Fruit fly (Drosophila melanogaster) whole organism, embryonic: ENCODE measurements around the gene CG14277.
A peak's percentile ranks its signal among the peaks of the same experiment; 100 is the strongest.

Source experiments
- Atf6 ChIP-seq: fragments of 200-800 bp; sonication (Bioruptor generic); IDR thresholded peaks from 2 replicates; pipeline ENCODE4 v1.3.6; 2022; ENCODE audit warnings: missing biosample characterization, missing genetic modification characterization
- Bgb ChIP-seq: fragments of 200-800 bp; sonication (Bioruptor generic); IDR thresholded peaks from 2 replicates; pipeline ENCODE4 v1.3.6; 2022; ENCODE audit warnings: missing biosample characterization, missing genetic modification characterization; ENCODE audit not compliant: partially characterized antibody
- BtbVII ChIP-seq: fragments of 200-800 bp; sonication (Bioruptor generic); optimal IDR thresholded peaks from 3 replicates; lab custom pipeline; 2017; ENCODE audit warnings: missing biosample characterization, mild to moderate bottlenecking, missing genetic modification characterization
- CG10209 ChIP-seq: fragments of 200-800 bp; sonication (Bioruptor generic); optimal IDR thresholded peaks from 3 replicates; lab custom pipeline; 2017; ENCODE audit warnings: missing biosample characterization, mild to moderate bottlenecking, missing genetic modification characterization, missing genetic modification reagents
- CG10366 ChIP-seq: fragments of 200-800 bp; sonication (Bioruptor generic); IDR thresholded peaks from 2 replicates; pipeline ENCODE4 v1.3.6; 2022; ENCODE audit warnings: missing biosample characterization, missing genetic modification characterization
- CG10959 ChIP-seq: fragments of 200-800 bp; sonication (Bioruptor generic); IDR thresholded peaks from 2 replicates; pipeline ENCODE4 v1.3.6; 2022; ENCODE audit warnings: missing biosample characterization, missing genetic modification characterization
- CG13296 ChIP-seq: fragments of 200-800 bp; sonication (Bioruptor generic); optimal IDR thresholded peaks from 3 replicates; lab custom pipeline; 2018; ENCODE audit warnings: missing biosample characterization, mild to moderate bottlenecking, missing genetic modification characterization
- CG14710 ChIP-seq: fragments of 200-800 bp; sonication (Bioruptor generic); optimal IDR thresholded peaks from 3 replicates; lab custom pipeline; 2019; ENCODE audit warnings: missing biosample characterization, mild to moderate bottlenecking, missing genetic modification characterization, moderate library complexity
- CG14965 ChIP-seq: fragments of 200-800 bp; sonication (Bioruptor generic); optimal IDR thresholded peaks from 2 replicates; lab custom pipeline; 2016; ENCODE audit warnings: missing biosample characterization, missing genetic modification characterization, borderline replicate concordance
- CG16813 ChIP-seq: fragments of 200-800 bp; sonication (Bioruptor generic); IDR thresholded peaks from 3 replicates; pipeline ENCODE4 v1.3.6; 2022; ENCODE audit warnings: missing biosample characterization, missing genetic modification characterization; ENCODE audit not compliant: partially characterized antibody
- CG17186 ChIP-seq: fragments of 200-800 bp; sonication (Bioruptor generic); optimal IDR thresholded peaks from 3 replicates; lab custom pipeline; 2017; ENCODE audit warnings: missing biosample characterization, missing genetic modification reagents, missing genetic modification characterization
- CG18599 ChIP-seq: fragments of 200-800 bp; sonication (Bioruptor generic); optimal IDR thresholded peaks from 3 replicates; lab custom pipeline; 2017; ENCODE audit warnings: missing biosample characterization, missing genetic modification characterization, mild to moderate bottlenecking, moderate library complexity, missing genetic modification reagents
- CG2116 ChIP-seq: fragments of 200-800 bp; sonication (Bioruptor generic); optimal IDR thresholded peaks from 3 replicates; lab custom pipeline; 2018; ENCODE audit warnings: missing biosample characterization, mild to moderate bottlenecking, missing genetic modification characterization
- CG31224 ChIP-seq: fragments of 200-800 bp; sonication (Bioruptor generic); IDR thresholded peaks from 2 replicates; pipeline ENCODE4 v1.3.6; 2022; ENCODE audit warnings: missing biosample characterization, missing genetic modification characterization
- CG32767 ChIP-seq: fragments of 200-800 bp; sonication (Bioruptor generic); IDR thresholded peaks from 2 replicates; pipeline ENCODE4 v1.3.6; 2022; ENCODE audit warnings: missing biosample characterization, missing genetic modification characterization
- CG33213 ChIP-seq: fragments of 200-800 bp; sonication (Bioruptor generic); optimal IDR thresholded peaks from 3 replicates; lab custom pipeline; 2016; ENCODE audit warnings: missing biosample characterization, missing genetic modification characterization
- CG4424 ChIP-seq: fragments of 200-800 bp; sonication (Bioruptor generic); optimal IDR thresholded peaks from 3 replicates; lab custom pipeline; 2016; ENCODE audit warnings: missing biosample characterization, missing genetic modification characterization
- CG4730 ChIP-seq: fragments of 200-800 bp; sonication (Bioruptor generic); IDR thresholded peaks from 2 replicates; pipeline ENCODE4 v1.3.6; 2022; ENCODE audit warnings: missing biosample characterization, missing genetic modification characterization
- CG5180 ChIP-seq: fragments of 200-800 bp; sonication (Bioruptor generic); optimal IDR thresholded peaks from 3 replicates; lab custom pipeline; 2017; ENCODE audit warnings: missing biosample characterization, missing genetic modification characterization, mild to moderate bottlenecking, moderate library complexity, missing genetic modification reagents
- CG6175 ChIP-seq: fragments of 200-800 bp; sonication (Bioruptor generic); IDR thresholded peaks from 3 replicates; pipeline ENCODE4 v1.3.6; 2022; ENCODE audit warnings: missing biosample characterization, missing genetic modification characterization
- CG6689 ChIP-seq: fragments of 200-800 bp; sonication (Bioruptor generic); IDR thresholded peaks from 2 replicates; pipeline ENCODE4 v1.3.6; 2022; ENCODE audit warnings: missing biosample characterization, missing genetic modification characterization
- CG7786 ChIP-seq: fragments of 200-800 bp; sonication (Bioruptor generic); optimal IDR thresholded peaks from 2 replicates; lab custom pipeline; 2016; ENCODE audit warnings: missing biosample characterization, missing genetic modification characterization
- CG7839 ChIP-seq: fragments of 200-800 bp; sonication (Bioruptor generic); optimal IDR thresholded peaks from 3 replicates; lab custom pipeline; 2018; ENCODE audit warnings: missing biosample characterization, mild to moderate bottlenecking, missing genetic modification characterization, moderate library complexity
- CG7987 ChIP-seq: fragments of 200-800 bp; sonication (Bioruptor generic); optimal IDR thresholded peaks from 2 replicates; lab custom pipeline; 2018; ENCODE audit warnings: missing biosample characterization, mild to moderate bottlenecking, missing genetic modification characterization, moderate library complexity
- CoRest ChIP-seq: fragments of 200-800 bp; sonication (Bioruptor generic); optimal IDR thresholded peaks from 3 replicates; lab custom pipeline; 2018; ENCODE audit warnings: missing biosample characterization, mild to moderate bottlenecking, missing genetic modification characterization, moderate library complexity
- CrebB ChIP-seq: fragments of 200-800 bp; sonication (Bioruptor generic); optimal IDR thresholded peaks from 3 replicates; lab custom pipeline; 2018; ENCODE audit warnings: missing biosample characterization, mild to moderate bottlenecking, missing genetic modification characterization
- E2f2 ChIP-seq: fragments of 200-800 bp; sonication (Bioruptor generic); IDR thresholded peaks from 2 replicates; pipeline ENCODE4 v1.3.6; 2022; ENCODE audit warnings: missing biosample characterization, missing genetic modification characterization
- HLH4C ChIP-seq: fragments of 200-800 bp; sonication (Bioruptor generic); IDR thresholded peaks from 3 replicates; pipeline ENCODE4 v1.3.6; 2022; ENCODE audit warnings: missing biosample characterization, missing genetic modification characterization; ENCODE audit not compliant: partially characterized antibody
- TFAM ChIP-seq: fragments of 200-800 bp; sonication (Bioruptor generic); optimal IDR thresholded peaks from 2 replicates; lab custom pipeline; 2017; ENCODE audit warnings: missing biosample characterization, missing genetic modification characterization, inconsistent platforms
- Xrp1 ChIP-seq: fragments of 200-800 bp; sonication (Bioruptor generic); IDR thresholded peaks from 2 replicates; pipeline ENCODE4 v1.3.6; 2022; ENCODE audit warnings: missing biosample characterization, missing genetic modification characterization
- ab ChIP-seq: fragments of 200-800 bp; sonication (Bioruptor generic); optimal IDR thresholded peaks from 2 replicates; lab custom pipeline; 2016; ENCODE audit warnings: missing biosample characterization, missing genetic modification characterization
- amos ChIP-seq: fragments of 200-800 bp; sonication (Bioruptor generic); IDR thresholded peaks from 2 replicates; pipeline ENCODE4 v1.3.6; 2022; ENCODE audit warnings: missing biosample characterization, missing genetic modification characterization; ENCODE audit not compliant: partially characterized antibody
- chm ChIP-seq: fragments of 200-800 bp; sonication (Bioruptor generic); IDR thresholded peaks from 2 replicates; pipeline ENCODE4 v1.3.6; 2022; ENCODE audit warnings: missing biosample characterization, missing genetic modification characterization
- ci ChIP-seq: fragments of 200-800 bp; sonication (Bioruptor generic); IDR thresholded peaks from 3 replicates; pipeline ENCODE4 v1.3.6; 2022; ENCODE audit warnings: missing biosample characterization, missing genetic modification characterization
- crp ChIP-seq, 2 experiments: fragments of 200-800 bp; sonication (Bioruptor generic); optimal IDR thresholded peaks; 2 replicates in 1 of 2; 3 replicates in 1 of 2; lab custom pipeline; 2017; ENCODE audit warnings: missing biosample characterization in 2 of 2, missing genetic modification characterization in 2 of 2, mild to moderate bottlenecking in 1 of 2, moderate library complexity in 1 of 2
- da ChIP-seq: fragments of 200-800 bp; sonication (Bioruptor generic); optimal IDR thresholded peaks from 2 replicates; lab custom pipeline; 2016; ENCODE audit warnings: missing biosample characterization, missing genetic modification characterization
- dysf ChIP-seq: fragments of 200-800 bp; sonication (Bioruptor generic); IDR thresholded peaks from 3 replicates; pipeline ENCODE4 v1.3.6; 2022; ENCODE audit warnings: missing biosample characterization, missing genetic modification characterization
- fd64A ChIP-seq: fragments of 200-800 bp; sonication (Bioruptor generic); optimal IDR thresholded peaks from 3 replicates; lab custom pipeline; 2018; ENCODE audit warnings: missing biosample characterization, mild to moderate bottlenecking, missing genetic modification characterization
- ftz-f1 ChIP-seq: fragments of 200-800 bp; sonication (Bioruptor generic); optimal IDR thresholded peaks from 2 replicates; lab custom pipeline; 2016; ENCODE audit warnings: missing biosample characterization, missing genetic modification characterization
- fu2 ChIP-seq: fragments of 200-800 bp; sonication (Bioruptor generic); optimal IDR thresholded peaks from 2 replicates; lab custom pipeline; 2016; ENCODE audit warnings: missing biosample characterization, missing genetic modification characterization
- gcm ChIP-seq: fragments of 200-800 bp; sonication (Bioruptor generic); optimal IDR thresholded peaks from 2 replicates; lab custom pipeline; 2019; ENCODE audit warnings: missing biosample characterization, mild to moderate bottlenecking, missing genetic modification characterization, moderate library complexity
- jing ChIP-seq: fragments of 200-800 bp; sonication (Bioruptor generic); optimal IDR thresholded peaks from 2 replicates; lab custom pipeline; 2018; ENCODE audit warnings: missing biosample characterization, mild to moderate bottlenecking, missing genetic modification characterization
- knrl ChIP-seq: fragments of 200-800 bp; sonication (Bioruptor generic); IDR thresholded peaks from 3 replicates; pipeline ENCODE4 v1.3.6; 2022; ENCODE audit warnings: missing biosample characterization, missing genetic modification characterization; ENCODE audit not compliant: partially characterized antibody
- luna ChIP-seq: fragments of 200-800 bp; sonication (Bioruptor generic); optimal IDR thresholded peaks from 2 replicates; lab custom pipeline; 2016; ENCODE audit warnings: missing biosample characterization, missing genetic modification characterization
- pb ChIP-seq: fragments of 200-800 bp; sonication (Bioruptor generic); optimal IDR thresholded peaks from 3 replicates; lab custom pipeline; 2016; ENCODE audit warnings: missing biosample characterization, missing genetic modification characterization
- repo ChIP-seq: fragments of 200-800 bp; sonication (Bioruptor generic); optimal IDR thresholded peaks from 2 replicates; lab custom pipeline; 2016; ENCODE audit warnings: missing biosample characterization, missing genetic modification characterization
- row ChIP-seq: fragments of 200-800 bp; sonication (Bioruptor generic); IDR thresholded peaks from 3 replicates; pipeline ENCODE4 v1.3.6; 2022; ENCODE audit warnings: missing biosample characterization, missing genetic modification characterization
- sd ChIP-seq: fragments of 200-800 bp; sonication (Bioruptor generic); optimal IDR thresholded peaks from 3 replicates; lab custom pipeline; 2018; ENCODE audit warnings: missing biosample characterization, mild to moderate bottlenecking, missing genetic modification characterization, moderate library complexity
- sens ChIP-seq: fragments of 200-800 bp; sonication (Bioruptor generic); peaks from one replicate; lab custom pipeline; 2016; ENCODE audit warnings: missing biosample characterization, missing genetic modification characterization

Gene CG14277

dm6 chr2L:8212666-8213270 lies 29.5 kb upstream of the CG14277 start, which contains the start of the genes CG8372 and CG8360 (continued):
- TF ChIP-seq fd64A (GFP tag; lab: Kevin White, UChicago) (peak; percentile 96), CG14710 (tag; lab: Kevin White, UChicago) (peak; percentile 97), sd (tag; lab: Kevin White, UChicago) (peak; percentile 94), gcm (GFP tag; lab: Kevin White, UChicago) (peak; percentile 98), CG4730 (GFP tag; lab: Robert Waterston, UW) (peak; percentile 99), CG16813 (GFP tag; lab: Robert Waterston, UW) (no peak), CG33213 (GFP tag; lab: Kevin White, UChicago) (peak; percentile 99), Xrp1 (GFP tag; lab: Robert Waterston, UW) (peak; percentile 100), CG18599 (GFP tag; lab: Kevin White, UChicago) (peak; percentile 99), CrebB (peak; percentile 97), CG10959 (GFP tag; lab: Robert Waterston, UW) (peak; percentile 97), dysf (GFP tag; lab: Robert Waterston, UW) (peak; percentile 99), CG14965 (GFP tag; lab: Kevin White, UChicago) (peak; percentile 90), CG2116 (GFP tag; lab: Kevin White, UChicago) (peak; percentile 91), CG32767 (GFP tag; lab: Robert Waterston, UW) (peak; percentile 98), CG13296 (GFP tag; lab: Kevin White, UChicago) (peak; percentile 98), Atf6 (GFP tag; lab: Robert Waterston, UW) (peak; percentile 99), TFAM (peak; percentile 90), CG31224 (peak; percentile 97), CoRest (tag; lab: Kevin White, UChicago) (peak; percentile 98), CG7839 (tag; lab: Kevin White, UChicago) (peak; percentile 99), CG4424 (GFP tag; lab: Kevin White, UChicago) (peak; percentile 99), jing (GFP tag; lab: Kevin White, UChicago) (peak; percentile 99), sens (GFP tag; lab: Kevin White, UChicago) (peak; percentile 100), CG7786 (peak; percentile 99), E2f2 (peak; percentile 89), CG10209 (GFP tag; lab: Kevin White, UChicago) (peak; percentile 98), amos (GFP tag; lab: Robert Waterston, UW) (0 out of 2 replicates have a peak, but pooled peaks have one; percentile 26), CG10366 (peak; percentile 99), chm (GFP tag; lab: Robert Waterston, UW) (peak; percentile 99), row (GFP tag; lab: Robert Waterston, UW) (peak; percentile 100), ftz-f1 (peak; percentile 82), CG6175 (GFP tag; lab: Robert Waterston, UW) (peak; percentile 98), da (GFP tag; lab: Kevin White, UChicago) (peak; percentile 98), repo (GFP tag; lab: Kevin White, UChicago) (peak; percentile 99), ab (GFP tag; lab: Kevin White, UChicago) (peak; percentile 99), luna (GFP tag; lab: Kevin White, UChicago) (peak; percentile 97), CG6689 (peak; percentile 99), HLH4C (GFP tag; lab: Robert Waterston, UW) (0 out of 3 replicates have a peak, but pooled peaks have one; percentile 20), CG7987 (GFP tag; lab: Kevin White, UChicago) (peak; percentile 97), fu2 (GFP tag; lab: Kevin White, UChicago) (peak; percentile 99), crp (GFP tag; optimal IDR thresholded peaks at IDR 0.05; lab: Kevin White, UChicago) (peak; percentile 90 to 95), knrl (GFP tag; lab: Robert Waterston, UW) (peak; percentile 57; the same call in 2 of the 3 replicates), CG17186 (GFP tag; lab: Kevin White, UChicago) (peak; percentile 95), pb (GFP tag; lab: Kevin White, UChicago) (peak; percentile 99), CG5180 (GFP tag; lab: Kevin White, UChicago) (peak; percentile 91), ci (GFP tag; lab: Robert Waterston, UW) (peak; percentile 99), Bgb (GFP tag; lab: Robert Waterston, UW) (peak; percentile 33; the same call in 1 of the 2 replicates), BtbVII (GFP tag; lab: Kevin White, UChicago) (peak; percentile 98)
